Fruit fly (Drosophila melanogaster) whole organism, embryonic: ENCODE measurements around the gene CG14212.

Source experiments
- Adf1 ChIP-seq: fragments of 200-800 bp; sonication (Bioruptor generic); IDR thresholded peaks from 2 replicates; pipeline ENCODE4 v1.3.6; 2022; ENCODE audit warnings: missing biosample characterization, missing genetic modification characterization
- BEAF-32 ChIP-seq: fragments of 200-800 bp; sonication (Bioruptor generic); optimal IDR thresholded peaks from 3 replicates; lab custom pipeline; 2017; ENCODE audit warnings: missing biosample characterization, missing genetic modification characterization, mild to moderate bottlenecking, moderate library complexity, missing genetic modification reagents
- Bdp1 ChIP-seq: fragments of 200-800 bp; sonication (Bioruptor generic); optimal IDR thresholded peaks from 3 replicates; lab custom pipeline; 2016; ENCODE audit warnings: missing biosample characterization, missing genetic modification characterization
- C15 ChIP-seq: fragments of 200-800 bp; sonication (Bioruptor generic); IDR thresholded peaks from 3 replicates; pipeline ENCODE4 v1.3.6; 2022; ENCODE audit warnings: missing biosample characterization, missing genetic modification characterization
- CG11085 ChIP-seq: fragments of 200-800 bp; sonication (Bioruptor generic); IDR thresholded peaks from 2 replicates; pipeline ENCODE4 v1.3.6; 2022; ENCODE audit warnings: missing biosample characterization, missing genetic modification characterization
- CG11695 ChIP-seq: fragments of 200-800 bp; sonication (Bioruptor generic); IDR thresholded peaks from 3 replicates; pipeline ENCODE4 v1.3.6; 2022; ENCODE audit warnings: missing biosample characterization, missing genetic modification characterization
- CG11696 ChIP-seq: fragments of 200-800 bp; sonication (Bioruptor generic); IDR thresholded peaks from 2 replicates; pipeline ENCODE4 v1.3.6; 2022; ENCODE audit warnings: missing biosample characterization, missing genetic modification characterization
- CG12155 ChIP-seq: fragments of 200-800 bp; sonication (Bioruptor generic); optimal IDR thresholded peaks from 3 replicates; lab custom pipeline; 2016; ENCODE audit warnings: missing biosample characterization, missing genetic modification characterization
- CG1233 ChIP-seq: fragments of 200-800 bp; sonication (Bioruptor generic); optimal IDR thresholded peaks from 4 replicates; lab custom pipeline; 2018; ENCODE audit warnings: missing biosample characterization, mild to moderate bottlenecking, missing genetic modification characterization
- CG13775 ChIP-seq: fragments of 200-800 bp; sonication (Bioruptor generic); optimal IDR thresholded peaks from 3 replicates; lab custom pipeline; 2017; ENCODE audit warnings: missing biosample characterization, mild to moderate bottlenecking, missing genetic modification characterization
- CG15269 ChIP-seq: fragments of 200-800 bp; sonication (Bioruptor generic); optimal IDR thresholded peaks from 2 replicates; lab custom pipeline; 2018; ENCODE audit warnings: missing biosample characterization, mild to moderate bottlenecking, missing genetic modification characterization, moderate library complexity
- CG15479 ChIP-seq: fragments of 200-800 bp; sonication (Bioruptor generic); optimal IDR thresholded peaks from 3 replicates; lab custom pipeline; 2019; ENCODE audit warnings: missing biosample characterization, mild to moderate bottlenecking, missing genetic modification characterization, moderate library complexity
- CG16863 ChIP-seq: fragments of 200-800 bp; sonication (Bioruptor generic); optimal IDR thresholded peaks from 3 replicates; lab custom pipeline; 2016; ENCODE audit warnings: missing biosample characterization, missing genetic modification characterization
- CG1792 ChIP-seq: fragments of 200-800 bp; sonication (Bioruptor generic); optimal IDR thresholded peaks from 2 replicates; lab custom pipeline; 2016; ENCODE audit warnings: missing biosample characterization, missing genetic modification characterization
- CG18764 ChIP-seq: fragments of 200-800 bp; sonication (Bioruptor generic); optimal IDR thresholded peaks from 3 replicates; lab custom pipeline; 2016; ENCODE audit warnings: missing biosample characterization, missing genetic modification characterization
- CG32532 ChIP-seq: fragments of 200-800 bp; sonication (Bioruptor generic); IDR thresholded peaks from 2 replicates; pipeline ENCODE4 v1.3.6; 2022; ENCODE audit warnings: missing biosample characterization, missing genetic modification characterization
- CG33557 ChIP-seq: fragments of 200-800 bp; sonication (Bioruptor generic); optimal IDR thresholded peaks from 2 replicates; lab custom pipeline; 2019; ENCODE audit warnings: missing biosample characterization, mild to moderate bottlenecking, missing genetic modification characterization, moderate library complexity
- CG5953 ChIP-seq: fragments of 200-800 bp; sonication (Bioruptor generic); IDR thresholded peaks from 2 replicates; pipeline ENCODE4 v1.3.6; 2022; ENCODE audit warnings: missing biosample characterization, missing genetic modification characterization
- CG6765 ChIP-seq: fragments of 200-800 bp; sonication (Bioruptor generic); optimal IDR thresholded peaks from 3 replicates; lab custom pipeline; 2017; ENCODE audit warnings: missing biosample characterization, mild to moderate bottlenecking, missing genetic modification characterization
- CG8281 ChIP-seq: fragments of 200-800 bp; sonication (Bioruptor generic); optimal IDR thresholded peaks from 2 replicates; lab custom pipeline; 2018; ENCODE audit warnings: missing biosample characterization, mild to moderate bottlenecking, missing genetic modification characterization, moderate library complexity
- CG8924 ChIP-seq: fragments of 200-800 bp; optimal IDR thresholded peaks from 3 replicates; lab custom pipeline; 2019; ENCODE audit warnings: missing biosample characterization, mild to moderate bottlenecking, missing genetic modification characterization, moderate library complexity
- CG9932 ChIP-seq: fragments of 200-800 bp; sonication (Bioruptor generic); IDR thresholded peaks from 2 replicates; pipeline ENCODE4 v1.3.6; 2022; ENCODE audit warnings: missing biosample characterization, missing genetic modification characterization
- CTCF ChIP-seq: fragments of 200-800 bp; sonication (Bioruptor generic); optimal IDR thresholded peaks from 2 replicates; lab custom pipeline; 2017; ENCODE audit warnings: missing biosample characterization, mild to moderate bottlenecking, missing genetic modification characterization, moderate library complexity
- Chrac-16 ChIP-seq: fragments of 200-800 bp; sonication (Bioruptor generic); optimal IDR thresholded peaks from 3 replicates; lab custom pipeline; 2016; ENCODE audit warnings: missing biosample characterization, missing genetic modification characterization
- Fer1 ChIP-seq: fragments of 200-800 bp; sonication (Bioruptor generic); optimal IDR thresholded peaks from 2 replicates; lab custom pipeline; 2017; ENCODE audit warnings: missing biosample characterization, mild to moderate bottlenecking, missing genetic modification characterization
- GATAe ChIP-seq: fragments of 200-800 bp; sonication (Bioruptor generic); conservative IDR thresholded peaks from 2 replicates; pipeline ENCODE4 v1.3.6; 2022; ENCODE audit warnings: missing biosample characterization, missing genetic modification characterization
- Hand ChIP-seq: fragments of 200-800 bp; sonication (Bioruptor generic); optimal IDR thresholded peaks from 2 replicates; lab custom pipeline; 2017; ENCODE audit warnings: mild to moderate bottlenecking, missing biosample characterization, missing genetic modification reagents, missing genetic modification characterization
- HmgD ChIP-seq: fragments of 200-800 bp; sonication (Bioruptor generic); optimal IDR thresholded peaks from 3 replicates; lab custom pipeline; 2016; ENCODE audit warnings: missing biosample characterization, missing genetic modification characterization
- Lhr ChIP-seq: fragments of 200-800 bp; sonication (Bioruptor generic); optimal IDR thresholded peaks from 3 replicates; lab custom pipeline; 2017; ENCODE audit warnings: mild to moderate bottlenecking, missing biosample characterization, missing genetic modification reagents, missing genetic modification characterization
- MESR4 ChIP-seq: fragments of 200-800 bp; sonication (Bioruptor generic); optimal IDR thresholded peaks from 2 replicates; lab custom pipeline; 2018; ENCODE audit warnings: missing biosample characterization, mild to moderate bottlenecking, missing genetic modification characterization, moderate library complexity
- Oaz ChIP-seq: fragments of 200-800 bp; sonication (Bioruptor generic); IDR thresholded peaks from 2 replicates; pipeline ENCODE4 v1.3.6; 2022; ENCODE audit warnings: missing biosample characterization, missing genetic modification characterization
- Vsx1 ChIP-seq: fragments of 200-800 bp; sonication (Bioruptor generic); optimal IDR thresholded peaks from 2 replicates; lab custom pipeline; 2017; ENCODE audit warnings: missing biosample characterization, mild to moderate bottlenecking, missing genetic modification characterization, missing genetic modification reagents
- abd-A ChIP-seq: fragments of 200-800 bp; sonication (Bioruptor generic); optimal IDR thresholded peaks from 3 replicates; lab custom pipeline; 2019; ENCODE audit warnings: missing biosample characterization, mild to moderate bottlenecking, missing genetic modification characterization, moderate library complexity
- ac ChIP-seq: fragments of 200-800 bp; sonication (Bioruptor generic); optimal IDR thresholded peaks from 3 replicates; lab custom pipeline; 2017; ENCODE audit warnings: missing biosample characterization, mild to moderate bottlenecking, missing genetic modification characterization
- az2 ChIP-seq: fragments of 200-800 bp; sonication (Bioruptor generic); optimal IDR thresholded peaks from 3 replicates; lab custom pipeline; 2016; ENCODE audit warnings: missing biosample characterization, missing genetic modification characterization
- bcd ChIP-seq: fragments of 200-800 bp; sonication (Bioruptor generic); optimal IDR thresholded peaks from 2 replicates; lab custom pipeline; 2017; ENCODE audit warnings: missing biosample characterization, mild to moderate bottlenecking, missing genetic modification characterization
- br ChIP-seq: fragments of >200 bp; optimal IDR thresholded peaks from 2 replicates; lab custom pipeline; 2017
- gt ChIP-seq: fragments of 200-800 bp; sonication (Bioruptor generic); IDR thresholded peaks from 2 replicates; pipeline ENCODE4 v1.3.6; 2022; ENCODE audit warnings: missing biosample characterization, missing genetic modification characterization
- hb ChIP-seq: fragments of 200-800 bp; sonication (Bioruptor generic); IDR thresholded peaks from 3 replicates; pipeline ENCODE4 v1.3.6; 2022; ENCODE audit warnings: missing biosample characterization, missing genetic modification characterization; ENCODE audit not compliant: partially characterized antibody
- lola ChIP-seq, 3 experiments: fragments of >200 bp in 2 of 3; fragments of 200-800 bp in 1 of 3; sonication (Bioruptor generic) in 1 of 3; optimal IDR thresholded peaks; 2 replicates each; lab custom pipeline; 2017 to 2019; ENCODE audit warnings: missing biosample characterization in 3 of 3, missing genetic modification characterization in 3 of 3, mild to moderate bottlenecking in 1 of 3, moderate library complexity in 1 of 3
- mam ChIP-seq: fragments of 200-800 bp; sonication (Bioruptor generic); optimal IDR thresholded peaks from 3 replicates; lab custom pipeline; 2016; ENCODE audit warnings: missing biosample characterization, missing genetic modification characterization
- mirr ChIP-seq: fragments of 200-800 bp; sonication (Bioruptor generic); optimal IDR thresholded peaks from 3 replicates; lab custom pipeline; 2018; ENCODE audit warnings: missing biosample characterization, mild to moderate bottlenecking, missing genetic modification characterization
- mld ChIP-seq: fragments of 200-800 bp; sonication (Bioruptor generic); IDR thresholded peaks from 3 replicates; pipeline ENCODE4 v1.3.6; 2022; ENCODE audit warnings: missing biosample characterization, missing genetic modification characterization; ENCODE audit not compliant: partially characterized antibody
- pho ChIP-seq: fragments of 200-800 bp; sonication (Bioruptor generic); optimal IDR thresholded peaks from 2 replicates; lab custom pipeline; 2016; ENCODE audit warnings: missing biosample characterization, missing genetic modification characterization
- phol ChIP-seq: fragments of 200-800 bp; sonication (Bioruptor generic); optimal IDR thresholded peaks from 3 replicates; lab custom pipeline; 2018; ENCODE audit warnings: missing biosample characterization, mild to moderate bottlenecking, missing genetic modification characterization, moderate library complexity
- pita ChIP-seq: fragments of 200-800 bp; sonication (Bioruptor generic); optimal IDR thresholded peaks from 2 replicates; lab custom pipeline; 2017; ENCODE audit warnings: missing biosample characterization, mild to moderate bottlenecking, missing genetic modification characterization
- shn ChIP-seq: fragments of 200-800 bp; sonication (Bioruptor generic); optimal IDR thresholded peaks from 3 replicates; lab custom pipeline; 2016; ENCODE audit warnings: missing biosample characterization, missing genetic modification characterization
- slp2 ChIP-seq: fragments of 200-800 bp; sonication (Bioruptor generic); optimal IDR thresholded peaks from 2 replicates; lab custom pipeline; 2016; ENCODE audit warnings: missing biosample characterization, missing genetic modification characterization
- ttk ChIP-seq: fragments of 200-800 bp; sonication (Bioruptor generic); IDR thresholded peaks from 2 replicates; pipeline ENCODE4 v2.1.2; 2022; ENCODE audit warnings: missing biosample characterization, missing genetic modification characterization
- tx ChIP-seq: fragments of 200-800 bp; sonication (Bioruptor generic); optimal IDR thresholded peaks from 2 replicates; lab custom pipeline; 2016; ENCODE audit warnings: missing biosample characterization, missing genetic modification characterization

The CG14212 gene

DNA sequence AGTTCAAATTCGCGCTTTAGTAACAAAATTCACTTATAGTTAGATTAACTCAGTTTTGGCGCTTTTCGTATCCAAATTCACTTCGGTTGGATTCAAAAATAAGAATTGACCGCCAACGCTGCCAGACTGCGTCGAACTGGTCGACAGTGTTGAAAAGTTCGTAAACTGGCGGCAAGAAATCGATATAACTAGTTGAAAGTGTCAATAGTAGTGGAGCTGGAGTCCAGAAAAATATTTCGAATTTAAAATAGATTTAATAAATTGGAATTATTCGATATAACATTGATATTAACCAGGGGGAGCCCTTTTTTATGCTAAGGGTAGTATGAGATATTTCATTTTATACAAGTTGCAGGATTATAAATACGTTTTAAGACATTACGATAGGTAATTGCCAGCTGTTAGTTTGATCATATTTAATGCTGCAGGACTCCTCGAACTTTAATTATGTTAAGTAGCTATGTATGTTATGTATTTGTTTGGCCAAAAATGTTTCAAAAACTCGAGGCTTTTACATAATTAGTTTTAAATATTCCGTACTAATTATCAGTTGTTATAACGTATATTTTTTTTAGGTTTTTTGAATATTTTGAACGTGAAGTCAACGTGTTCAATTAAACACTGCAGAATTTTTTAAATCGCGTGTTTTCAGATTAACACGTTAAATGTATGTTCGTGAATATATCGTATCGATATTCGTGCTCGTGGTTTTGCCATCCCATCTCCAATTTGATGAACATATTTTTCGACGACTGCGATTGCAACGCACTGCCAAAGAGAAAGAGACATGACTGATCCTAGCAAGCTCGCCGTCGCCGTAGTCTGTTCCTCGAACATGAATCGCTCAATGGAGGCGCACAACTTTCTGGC lies 38.6 kb downstream of the CG14212 start, which contains the start of the genes CG14223 and Ssu72 (continued):
- TF ChIP-seq shn (no peak), CG16863 (GFP tag; lab: Kevin White, UChicago) (no peak), mam (GFP tag; lab: Kevin White, UChicago) (peak; percentile 19), CG5953 (no peak), ttk (GFP tag; lab: Robert Waterston, UW) (no peak), CG9932 (GFP tag; lab: Robert Waterston, UW) (peak; percentile 58), Oaz (GFP tag; lab: Robert Waterston, UW) (no peak), Vsx1 (GFP tag; lab: Kevin White, UChicago) (no peak), mirr (no peak), CG1792 (GFP tag; lab: Kevin White, UChicago) (no peak), abd-A (tag; lab: Kevin White, UChicago) (no peak), ac (GFP tag; lab: Kevin White, UChicago) (no peak), CG33557 (GFP tag; lab: Kevin White, UChicago) (no peak), CG13775 (GFP tag; lab: Kevin White, UChicago) (no peak), br (no peak), lola (GFP tag; optimal IDR thresholded peaks at IDR 0.05; lab: Kevin White, UChicago) (no peak), Adf1 (no peak), tx (GFP tag; lab: Kevin White, UChicago) (no peak), CG6765 (GFP tag; lab: Kevin White, UChicago) (no peak), Chrac-16 (GFP tag; lab: Kevin White, UChicago) (no peak), gt (no peak), CG18764 (no peak), pita (no peak), CG15479 (GFP tag; lab: Kevin White, UChicago) (no peak), MESR4 (GFP tag; lab: Kevin White, UChicago) (peak; percentile 74), bcd (no peak), CG8281 (tag; lab: Kevin White, UChicago) (no peak), CG8924 (no peak), az2 (GFP tag; lab: Kevin White, UChicago) (no peak), mld (GFP tag; lab: Robert Waterston, UW) (0 out of 3 replicates have a peak, but pooled peaks have one; percentile 44), C15 (GFP tag; lab: Robert Waterston, UW) (no peak), GATAe (no peak), slp2 (no peak), CG32532 (no peak), CG1233 (GFP tag; lab: Kevin White, UChicago) (no peak), Lhr (GFP tag; lab: Kevin White, UChicago) (no peak), CG11695 (GFP tag; lab: Robert Waterston, UW) (no peak), hb (GFP tag; lab: Robert Waterston, UW) (peak; percentile 61; the same call in 1 of the 3 replicates), Bdp1 (GFP tag; lab: Kevin White, UChicago) (no peak), Fer1 (GFP tag; lab: Kevin White, UChicago) (no peak), phol (tag; lab: Kevin White, UChicago) (no peak), CG15269 (tag; lab: Kevin White, UChicago) (no peak), CG11696 (no peak), CTCF (no peak), pho (GFP tag; lab: Kevin White, UChicago) (no peak), BEAF-32 (peak; percentile 73), CG12155 (GFP tag; lab: Kevin White, UChicago) (no peak), HmgD (no peak), CG11085 (GFP tag; lab: Robert Waterston, UW) (no peak), Hand (GFP tag; lab: Kevin White, UChicago) (no peak)
